Worm (Caenorhabditis elegans) whole organism, mixed stage, embryonic: Measurements from ENCODE around the gene irld-40.

ENCODE experiments used
- ceh-83 ChIP-seq: fragments of 200-800 bp; sonication (Bioruptor generic); optimal IDR thresholded peaks from 2 replicates; lab custom pipeline; 2018; ENCODE audit warnings: mild to moderate bottlenecking, missing genetic modification characterization, missing compliant biosample characterization
- elt-1 ChIP-seq: sonication (generic microtip); optimal IDR thresholded peaks from 2 replicates; lab custom pipeline; 2017; ENCODE audit warnings: missing genetic modification characterization, mild to moderate bottlenecking, missing compliant biosample characterization, antibody characterized with exemption, moderate library complexity, borderline replicate concordance; ENCODE audit not compliant: insufficient read depth
- elt-3 ChIP-seq: fragments of 150-350 bp; optimal IDR thresholded peaks from 2 replicates; lab custom pipeline; 2014; ENCODE audit warnings: missing biosample characterization, missing genetic modification characterization
- nhr-12 ChIP-seq: fragments of 150-350 bp; optimal IDR thresholded peaks from 2 replicates; lab custom pipeline; 2014; ENCODE audit warnings: missing biosample characterization, missing genetic modification characterization
- nhr-76 ChIP-seq: sonication (generic microtip); optimal IDR thresholded peaks from 2 replicates; lab custom pipeline; 2017; ENCODE audit warnings: missing biosample characterization, missing genetic modification characterization
- pha-4 ChIP-seq: fragments of 150-350 bp; optimal IDR thresholded peaks from 2 replicates; lab custom pipeline; 2018; ENCODE audit warnings: missing biosample characterization, missing genetic modification reagents, missing genetic modification characterization
- sptf-1 ChIP-seq: sonication (generic microtip); optimal IDR thresholded peaks from 2 replicates; lab custom pipeline; 2017; ENCODE audit warnings: mild to moderate bottlenecking, missing genetic modification characterization, moderate library complexity, missing compliant biosample characterization
- ztf-11 ChIP-seq: fragments of 150-350 bp; optimal IDR thresholded peaks from 2 replicates; lab custom pipeline; 2014; ENCODE audit warnings: missing biosample characterization, missing genetic modification characterization

DNA sequence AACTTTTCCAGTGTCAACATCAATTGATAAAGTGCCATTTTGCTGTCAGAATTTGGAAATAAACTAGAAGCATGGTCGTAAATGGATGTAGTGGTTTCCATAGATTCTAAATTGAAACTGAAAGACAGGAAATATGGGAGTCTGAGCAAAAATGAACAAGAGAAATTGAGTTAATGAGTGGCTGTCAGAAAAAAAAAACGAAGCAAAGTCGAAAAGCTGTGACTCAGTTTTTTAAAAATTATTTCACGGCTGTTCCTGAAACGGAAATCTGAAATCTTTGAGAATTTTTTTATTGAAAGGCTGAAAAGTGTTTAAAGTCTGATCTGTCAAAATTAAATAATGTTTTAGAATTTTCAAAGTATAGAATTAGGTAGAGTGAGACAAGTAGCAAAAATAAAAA lies 15.9 kb downstream of the irld-40 start, which contains the start of gene srw-98:
- TF ChIP-seq pha-4 (no peak), nhr-76 (tag; lab: Kevin White, UChicago) (no peak), elt-3 (tag; lab: Kevin White, UChicago) (no peak), ztf-11 (tag; lab: Kevin White, UChicago) (no peak), ceh-83 (GFP tag; lab: Kevin White, UChicago) (no peak), sptf-1 (no peak), nhr-12 (tag; lab: Kevin White, UChicago) (no peak), elt-1 (tag; lab: Kevin White, UChicago) (no peak)
